Fruit fly (Drosophila melanogaster) whole organism: ENCODE data around the gene Ccz1.

Source experiments
- CG8478 ChIP-seq: fragments of >200 bp; optimal IDR thresholded peaks from 2 replicates; lab custom pipeline; 2018; ENCODE audit warnings: inconsistent platforms
- Dll ChIP-seq: fragments of >200 bp; optimal IDR thresholded peaks from 2 replicates; lab custom pipeline; 2017
- EcR ChIP-seq, 2 experiments: fragments of >200 bp; optimal IDR thresholded peaks; 2 replicates each; lab custom pipeline; 2017; ENCODE audit warnings: missing biosample characterization in 2 of 2, missing genetic modification characterization in 2 of 2, missing genetic modification reagents in 2 of 2
- pan ChIP-seq: fragments of >200 bp; optimal IDR thresholded peaks from 2 replicates; lab custom pipeline; 2017
- psq ChIP-seq: fragments of >200 bp; optimal IDR thresholded peaks from 2 replicates; lab custom pipeline; 2017
- usp ChIP-seq: fragments of >200 bp; optimal IDR thresholded peaks from 2 replicates; lab custom pipeline; 2017; ENCODE audit warnings: missing biosample characterization, missing genetic modification characterization, mixed read lengths

Gene Ccz1

dm6 chr3L:3905111-3905510 is 6.2 kb upstream of the Ccz1 start, which contains the start of gene ida:
Gene ida (plus strand): TSS chr3L:3905344.
- no peak for TF ChIP-seq EcR (GFP tag; optimal IDR thresholded peaks at IDR 0.05; lab: Kevin White, UChicago)
- TF ChIP-seq usp = no peak
- TF ChIP-seq CG8478 (lab: Kevin White, UChicago) = no peak
- no peak for TF ChIP-seq psq (lab: Kevin White, UChicago)
- TF ChIP-seq Dll (lab: Kevin White, UChicago) = no peak
- no peak for TF ChIP-seq pan (lab: Kevin White, UChicago)

- TF ChIP-seq EcR (GFP tag; optimal IDR thresholded peaks at IDR 0.05; lab: Kevin White, UChicago) (no peak), usp (no peak), pan (lab: Kevin White, UChicago) (no peak), psq (lab: Kevin White, UChicago) (no peak), Dll (lab: Kevin White, UChicago) (no peak), CG8478 (lab: Kevin White, UChicago) (no peak)
Measured at dm6 chr3L:3903301-3903700, 4.3 kb upstream of the Ccz1 start, which contains the start of gene Sc2. Gene Sc2 (plus strand): TSS chr3L:3903492.

dm6 chr3L:3902491-3903198 is 3.7 kb upstream of the Ccz1 start, which contains the start of gene Ubi-p63E:
Gene Ubi-p63E (minus strand): TSS chr3L:3903184.
- TF ChIP-seq EcR (GFP tag; optimal IDR thresholded peaks at IDR 0.05; lab: Kevin White, UChicago) = no peak
- no peak for TF ChIP-seq usp
- TF ChIP-seq psq (lab: Kevin White, UChicago) = no peak
- TF ChIP-seq Dll (lab: Kevin White, UChicago) = no peak
- TF ChIP-seq CG8478 (lab: Kevin White, UChicago) = no peak
- TF ChIP-seq pan (lab: Kevin White, UChicago) = no peak

dm6 chr3L:3901865-3902490 is 3.0 kb upstream of the Ccz1 start:
- TF ChIP-seq psq (lab: Kevin White, UChicago) = no peak
- no peak for TF ChIP-seq usp
- TF ChIP-seq EcR (GFP tag; optimal IDR thresholded peaks at IDR 0.05; lab: Kevin White, UChicago) = no peak
- TF ChIP-seq CG8478 (lab: Kevin White, UChicago) = no peak
- no peak for TF ChIP-seq pan (lab: Kevin White, UChicago)
- TF ChIP-seq Dll (lab: Kevin White, UChicago) = no peak

dm6 chr3L:3896553-3897034 is 2.4 kb downstream of the Ccz1 start, which contains the start of the genes Gr63a and Lamtor4:
Gene Gr63a (minus strand): TSS chr3L:3896603.
Gene Lamtor4 (plus strand): TSS chr3L:3896900.
- TF ChIP-seq pan (lab: Kevin White, UChicago) (no peak), psq (lab: Kevin White, UChicago) (no peak), CG8478 (lab: Kevin White, UChicago) (no peak), usp (no peak), EcR (GFP tag; optimal IDR thresholded peaks at IDR 0.05; lab: Kevin White, UChicago) (no peak), Dll (lab: Kevin White, UChicago) (no peak)

dm6 chr3L:3894413-3894812 is 4.5 kb downstream of the Ccz1 start:
- no peak for TF ChIP-seq CG8478 (lab: Kevin White, UChicago)
- no peak for TF ChIP-seq psq (lab: Kevin White, UChicago)
- no peak for TF ChIP-seq pan (lab: Kevin White, UChicago)

dm6 chr3L:3892154-3892624 is 6.8 kb downstream of the Ccz1 start, which contains the start of gene Fie:
Gene Fie (plus strand): TSS chr3L:3892574.
- TF ChIP-seq EcR (GFP tag; optimal IDR thresholded peaks at IDR 0.05; lab: Kevin White, UChicago) = no peak
- no peak for TF ChIP-seq psq (lab: Kevin White, UChicago)
- TF ChIP-seq Dll (lab: Kevin White, UChicago) = no peak
- no peak for TF ChIP-seq CG8478 (lab: Kevin White, UChicago)
- no peak for TF ChIP-seq usp
- TF ChIP-seq pan (lab: Kevin White, UChicago) = no peak

- TF ChIP-seq psq (lab: Kevin White, UChicago) (no peak), CG8478 (lab: Kevin White, UChicago) (no peak), usp (no peak), pan (lab: Kevin White, UChicago) (no peak), EcR (GFP tag; optimal IDR thresholded peaks at IDR 0.05; lab: Kevin White, UChicago) (no peak), Dll (lab: Kevin White, UChicago) (no peak)
Measured at dm6 chr3L:3890860-3891259, 8.1 kb downstream of the Ccz1 start.

dm6 chr3L:3887392-3887791 is 11.6 kb downstream of the Ccz1 start:
- TF ChIP-seq CG8478 (lab: Kevin White, UChicago) = no peak
- TF ChIP-seq EcR (GFP tag; optimal IDR thresholded peaks at IDR 0.05; lab: Kevin White, UChicago) = no peak
- no peak for TF ChIP-seq Dll (lab: Kevin White, UChicago)
- no peak for TF ChIP-seq pan (lab: Kevin White, UChicago)
- TF ChIP-seq psq (lab: Kevin White, UChicago) = no peak
- no peak for TF ChIP-seq usp

- TF ChIP-seq psq (lab: Kevin White, UChicago) (no peak), pan (lab: Kevin White, UChicago) (no peak), Dll (lab: Kevin White, UChicago) (no peak), CG8478 (lab: Kevin White, UChicago) (no peak), EcR (GFP tag; optimal IDR thresholded peaks at IDR 0.05; lab: Kevin White, UChicago) (no peak), usp (no peak)
Measured at dm6 chr3L:3885933-3886332, 13.0 kb downstream of the Ccz1 start.

- no peak for TF ChIP-seq pan (lab: Kevin White, UChicago)
- no peak for TF ChIP-seq psq (lab: Kevin White, UChicago)
- TF ChIP-seq Dll (lab: Kevin White, UChicago) = no peak
- TF ChIP-seq usp = no peak
- no peak for TF ChIP-seq EcR (GFP tag; optimal IDR thresholded peaks at IDR 0.05; lab: Kevin White, UChicago)
- no peak for TF ChIP-seq CG8478 (lab: Kevin White, UChicago)
Measured at dm6 chr3L:3882046-3882445, 16.9 kb downstream of the Ccz1 start.
